Worm (Caenorhabditis elegans): ENCODE data around the gene ceh-43.

ceh-43 gene

DNA sequence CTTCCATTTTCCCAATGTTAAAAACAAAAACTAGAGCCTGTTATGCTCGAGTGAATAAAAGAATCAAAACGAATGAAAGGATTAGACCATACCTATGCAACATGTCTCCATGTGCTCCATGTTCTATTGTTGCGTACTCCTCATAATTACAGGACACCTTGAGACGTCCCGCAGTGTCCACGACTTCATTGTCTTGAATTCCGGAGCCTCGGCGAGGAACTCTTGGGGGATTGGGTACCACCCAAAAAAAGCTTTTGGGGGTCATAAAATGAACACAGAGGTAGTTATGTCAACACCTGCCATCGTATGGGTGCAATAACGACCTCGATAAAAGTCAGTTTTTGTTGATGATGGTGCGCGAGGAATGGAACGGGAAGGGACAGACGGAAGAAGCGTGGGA is 5.2 kb upstream of the ceh-43 start:
- no peak for TF ChIP-seq ceh-83 (GFP tag; optimal IDR thresholded peaks at IDR 0.05)
- no peak for TF ChIP-seq ces-1 (GFP tag; optimal IDR thresholded peaks at IDR 0.05)
- peak; percentile 7 for TF ChIP-seq cnd-1 (tag; optimal IDR thresholded peaks at IDR 0.05)
- TF ChIP-seq ceh-39 (tag; optimal IDR thresholded peaks at IDR 0.05), result no peak
- TF ChIP-seq sem-2 (GFP tag; optimal IDR thresholded peaks at IDR 0.05), result no peak
- TF ChIP-seq ham-2 (GFP tag; optimal IDR thresholded peaks at IDR 0.05), result no peak
- no peak for TF ChIP-seq snpc-4 (tag; optimal IDR thresholded peaks at IDR 0.05)
- TF ChIP-seq hlh-1 (tag; optimal IDR thresholded peaks at IDR 0.05), result no peak
- no peak for TF ChIP-seq unc-39 (tag; optimal IDR thresholded peaks at IDR 0.05)
- no peak for TF ChIP-seq ztf-11 (tag; optimal IDR thresholded peaks at IDR 0.05)
- TF ChIP-seq unc-120 (tag; optimal IDR thresholded peaks at IDR 0.05; ENCODE audit: poor library complexity, severe bottlenecking), result no peak
- TF ChIP-seq ceh-43 (GFP tag; optimal IDR thresholded peaks at IDR 0.05), result peak; percentile 62
- no peak for TF ChIP-seq sptf-1 (tag; optimal IDR thresholded peaks at IDR 0.05)
- no peak for TF ChIP-seq nhr-237 (tag; optimal IDR thresholded peaks at IDR 0.05)
- TF ChIP-seq pha-4 (tag; optimal IDR thresholded peaks at IDR 0.05), result no peak
- no peak for TF ChIP-seq mep-1 (tag; optimal IDR thresholded peaks at IDR 0.05)
- no peak for TF ChIP-seq nhr-28 (tag; optimal IDR thresholded peaks at IDR 0.05)
- TF ChIP-seq drap-1 (GFP tag; optimal IDR thresholded peaks at IDR 0.05), result no peak
- no peak for TF ChIP-seq M03D4.4 (tag; optimal IDR thresholded peaks at IDR 0.05)
- peak; percentile 17 for TF ChIP-seq nhr-2 (tag; optimal IDR thresholded peaks at IDR 0.05)
- TF ChIP-seq elt-3 (tag; optimal IDR thresholded peaks at IDR 0.05), result no peak
- TF ChIP-seq lsy-2 (tag; optimal IDR thresholded peaks at IDR 0.05), result no peak
- no peak for TF ChIP-seq nhr-12 (tag; optimal IDR thresholded peaks at IDR 0.05)
- TF ChIP-seq flh-1 (GFP tag; optimal IDR thresholded peaks at IDR 0.05), result no peak
- peak; percentile 52 for TF ChIP-seq lin-32 (GFP tag; optimal IDR thresholded peaks at IDR 0.05)
- TF ChIP-seq zip-8 (tag; optimal IDR thresholded peaks at IDR 0.05), result peak; percentile 4
- no peak for TF ChIP-seq mls-2 (tag; optimal IDR thresholded peaks at IDR 0.05)
- TF ChIP-seq nhr-76 (tag; optimal IDR thresholded peaks at IDR 0.05), result no peak
- TF ChIP-seq bed-3 (GFP tag; optimal IDR thresholded peaks at IDR 0.05), result no peak
- TF ChIP-seq elt-1 (tag; optimal IDR thresholded peaks at IDR 0.05; ENCODE audit: borderline replicate concordance, insufficient read depth), result no peak
- no peak for TF ChIP-seq lin-13 (tag; optimal IDR thresholded peaks at IDR 0.05)

DNA sequence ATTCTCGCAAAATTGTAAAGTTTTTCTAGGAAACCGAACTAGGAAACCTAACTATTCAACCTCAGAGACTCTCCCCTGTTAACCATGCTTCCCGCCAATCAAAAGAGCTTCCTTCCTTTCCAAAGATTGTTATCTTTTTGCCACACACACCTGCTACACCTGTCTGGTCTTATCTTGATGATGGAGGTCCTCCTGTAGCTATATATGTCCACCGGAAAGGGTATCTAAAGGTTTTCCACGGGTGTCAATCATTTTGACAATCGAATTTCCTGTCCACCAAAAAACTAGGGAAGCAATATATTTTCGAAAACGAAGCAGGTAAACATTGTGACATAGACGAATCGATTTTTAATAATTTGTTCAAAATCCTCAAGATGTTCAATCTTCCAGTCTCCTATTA is 4.0 kb upstream of the ceh-43 start:
- TF ChIP-seq nhr-2 (tag; optimal IDR thresholded peaks at IDR 0.05), result peak; percentile 34
- TF ChIP-seq lsy-2 (tag; optimal IDR thresholded peaks at IDR 0.05), result no peak
- TF ChIP-seq bed-3 (GFP tag; optimal IDR thresholded peaks at IDR 0.05), result no peak
- no peak for TF ChIP-seq lin-32 (GFP tag; optimal IDR thresholded peaks at IDR 0.05)
- peak; percentile 82 for TF ChIP-seq unc-62 (GFP tag; optimal IDR thresholded peaks at IDR 0.05)
- peak; percentile 93 for TF ChIP-seq elt-1 (tag; optimal IDR thresholded peaks at IDR 0.05; ENCODE audit: borderline replicate concordance, insufficient read depth)
- no peak for TF ChIP-seq ceh-83 (GFP tag; optimal IDR thresholded peaks at IDR 0.05)

DNA sequence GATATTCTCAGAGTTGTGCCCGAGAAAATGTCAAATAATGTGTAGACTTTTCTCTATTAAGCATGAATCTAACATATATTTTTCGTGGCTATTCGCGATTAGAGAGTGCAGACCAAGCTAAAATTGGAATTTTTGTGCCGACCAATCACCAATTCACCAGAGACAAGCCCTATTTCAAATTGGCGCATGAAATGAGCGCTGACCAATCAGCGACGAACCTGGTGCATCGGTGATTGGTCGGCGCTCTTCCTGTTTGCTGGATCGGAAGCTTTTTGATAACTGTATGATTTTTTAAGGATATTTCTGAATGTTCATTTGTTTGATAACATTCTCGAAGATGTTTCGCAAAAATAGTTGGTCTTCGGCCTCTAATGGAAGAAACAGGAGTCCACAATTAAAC is 3.6 kb upstream of the ceh-43 start:
- TF ChIP-seq unc-62 (GFP tag; optimal IDR thresholded peaks at IDR 0.05) (no peak), mab-5 (tag; optimal IDR thresholded peaks at IDR 0.05) (no peak), blmp-1 (tag; optimal IDR thresholded peaks at IDR 0.05) (no peak), flh-1 (GFP tag; optimal IDR thresholded peaks at IDR 0.05) (no peak), elt-3 (tag; optimal IDR thresholded peaks at IDR 0.05) (no peak), pha-4 (tag; optimal IDR thresholded peaks at IDR 0.05) (no peak), mls-2 (tag; optimal IDR thresholded peaks at IDR 0.05) (no peak), M03D4.4 (tag; optimal IDR thresholded peaks at IDR 0.05) (no peak), lsy-2 (tag; optimal IDR thresholded peaks at IDR 0.05) (no peak), lin-32 (GFP tag; optimal IDR thresholded peaks at IDR 0.05) (no peak)

DNA sequence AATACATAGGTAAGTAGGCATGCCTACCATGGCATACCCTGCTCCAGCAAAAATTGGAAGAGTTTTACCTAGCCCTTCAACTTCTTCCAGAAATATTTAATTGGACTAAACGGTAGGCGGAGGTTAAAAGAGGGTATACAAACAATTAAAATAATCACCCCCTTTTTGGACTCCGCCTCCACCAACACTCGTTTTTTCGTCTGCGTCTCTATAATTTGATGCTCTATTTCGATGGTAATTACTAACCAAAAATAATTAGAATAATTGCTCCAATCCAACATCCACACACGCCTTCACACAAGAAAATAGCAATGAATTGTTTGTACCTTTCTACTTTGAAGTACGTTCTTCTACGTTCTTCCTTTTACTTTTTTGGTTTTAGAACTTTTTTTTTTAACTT is 3.0 kb upstream of the ceh-43 start:
- TF ChIP-seq blmp-1 (tag; optimal IDR thresholded peaks at IDR 0.05) (no peak), elt-1 (tag; optimal IDR thresholded peaks at IDR 0.05; ENCODE audit: borderline replicate concordance, insufficient read depth) (no peak), mls-2 (tag; optimal IDR thresholded peaks at IDR 0.05) (peak; percentile 30), unc-62 (GFP tag; optimal IDR thresholded peaks at IDR 0.05) (no peak), lin-32 (GFP tag; optimal IDR thresholded peaks at IDR 0.05) (no peak), ceh-39 (tag; optimal IDR thresholded peaks at IDR 0.05) (no peak), M03D4.4 (tag; optimal IDR thresholded peaks at IDR 0.05) (no peak), lin-13 (tag; optimal IDR thresholded peaks at IDR 0.05) (no peak), pha-4 (tag; optimal IDR thresholded peaks at IDR 0.05) (no peak), ceh-43 (GFP tag; optimal IDR thresholded peaks at IDR 0.05) (peak; percentile 99)

Measured in whole organism, mixed stage, embryonic.